Fruit fly (Drosophila melanogaster): Measurements from ENCODE around the gene oc.

The oc gene

DNA sequence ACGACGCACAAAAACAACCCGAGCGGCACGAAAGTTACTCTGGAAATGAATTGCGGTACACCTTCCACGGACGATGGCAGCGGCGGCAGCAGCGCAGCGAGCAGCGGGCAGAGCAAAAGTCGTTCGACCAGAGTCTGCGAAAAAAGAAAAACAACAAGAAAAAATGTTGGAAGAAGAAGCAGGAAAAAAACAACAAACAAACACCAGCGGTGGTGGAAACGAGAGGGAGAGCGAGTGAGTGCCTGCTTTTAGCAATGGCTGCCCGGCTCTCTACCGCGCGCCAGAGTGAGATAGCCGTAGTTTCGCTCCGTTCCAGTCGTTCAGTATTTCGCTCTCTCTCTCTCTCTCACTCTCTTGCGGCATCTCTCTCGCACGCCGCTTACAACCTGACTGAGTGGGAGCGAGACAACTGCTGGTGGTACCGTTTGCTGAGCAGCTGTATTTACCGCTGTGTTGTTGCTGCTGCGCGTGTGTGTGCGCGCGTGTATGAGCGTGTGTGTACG is at the start of gene oc (continued):
- TF ChIP-seq Pdp1 (GFP tag; optimal IDR thresholded peaks at IDR 0.05) (no peak), CG8944 (GFP tag; optimal IDR thresholded peaks at IDR 0.05) (no peak), Dp (GFP tag; optimal IDR thresholded peaks at IDR 0.05) (no peak), CG34224 (GFP tag; IDR thresholded peaks at IDR 0.05; ENCODE audit: partially characterized antibody) (peak; percentile 10; the same call in 1 of the 3 replicates), CG18476 (GFP tag; optimal IDR thresholded peaks at IDR 0.05) (no peak), ssp (GFP tag; IDR thresholded peaks at IDR 0.05) (no peak), CG12942 (GFP tag; optimal IDR thresholded peaks at IDR 0.05) (no peak), pan (optimal IDR thresholded peaks at IDR 0.05) (no peak), pan (GFP tag; optimal IDR thresholded peaks at IDR 0.05 in 1 of 2, IDR thresholded peaks at IDR 0.05 in 1 of 2) (no peak), vvl (GFP tag; IDR thresholded peaks at IDR 0.05) (no peak), Dref (GFP tag; IDR thresholded peaks at IDR 0.05) (no peak), CG10565 (GFP tag; optimal IDR thresholded peaks at IDR 0.05) (no peak), CG10209 (GFP tag; optimal IDR thresholded peaks at IDR 0.05) (no peak), CG4854 (GFP tag; optimal IDR thresholded peaks at IDR 0.05) (no peak), Hmr (GFP tag; optimal IDR thresholded peaks at IDR 0.05) (peak; percentile 2), stc (GFP tag; IDR thresholded peaks at IDR 0.05) (no peak), dm (GFP tag; optimal IDR thresholded peaks at IDR 0.05) (no peak), CG33213 (GFP tag; optimal IDR thresholded peaks at IDR 0.05) (no peak), corto (GFP tag; optimal IDR thresholded peaks at IDR 0.05) (no peak), CG3163 (GFP tag; optimal IDR thresholded peaks at IDR 0.05) (peak; percentile 19), CG14965 (GFP tag; optimal IDR thresholded peaks at IDR 0.05; ENCODE audit: borderline replicate concordance) (no peak), Gsc (GFP tag; IDR thresholded peaks at IDR 0.05) (no peak), D19B (GFP tag; optimal IDR thresholded peaks at IDR 0.05) (no peak), emc (GFP tag; optimal IDR thresholded peaks at IDR 0.05) (no peak), Fer1 (GFP tag; optimal IDR thresholded peaks at IDR 0.05) (no peak), Hmx (GFP tag; optimal IDR thresholded peaks at IDR 0.05) (no peak), Hr78 (GFP tag; optimal IDR thresholded peaks at IDR 0.05) (no peak), stwl (tag; optimal IDR thresholded peaks at IDR 0.05) (no peak), dpn (GFP tag; optimal IDR thresholded peaks at IDR 0.05) (no peak), unc-4 (GFP tag; IDR thresholded peaks at IDR 0.05; ENCODE audit: partially characterized antibody) (no peak), exex (tag; optimal IDR thresholded peaks at IDR 0.05) (no peak), fd64A (GFP tag; optimal IDR thresholded peaks at IDR 0.05) (no peak), caup (GFP tag; optimal IDR thresholded peaks at IDR 0.05; ENCODE audit: severe bottlenecking) (no peak), bcd (GFP tag; optimal IDR thresholded peaks at IDR 0.05) (peak; percentile 29), pfk (GFP tag; optimal IDR thresholded peaks at IDR 0.05) (no peak), CG6175 (GFP tag; IDR thresholded peaks at IDR 0.05) (no peak), CG8924 (tag; optimal IDR thresholded peaks at IDR 0.05) (peak; percentile 68), CG6254 (GFP tag; optimal IDR thresholded peaks at IDR 0.05) (no peak), CG12299 (tag; optimal IDR thresholded peaks at IDR 0.05) (no peak), esg (GFP tag; conservative IDR thresholded peaks at IDR 0.05) (no peak), tx (GFP tag; optimal IDR thresholded peaks at IDR 0.05) (no peak), CG10274 (GFP tag; optimal IDR thresholded peaks at IDR 0.05) (no peak), CG12744 (GFP tag; optimal IDR thresholded peaks at IDR 0.05) (no peak), CG3847 (GFP tag; IDR thresholded peaks at IDR 0.05) (0 out of 2 replicates have a peak, but pooled peaks have one; percentile 25), zfh1 (GFP tag; IDR thresholded peaks at IDR 0.05) (no peak), Neu2 (GFP tag; optimal IDR thresholded peaks at IDR 0.05; ENCODE audit: borderline replicate concordance) (no peak), Scr (GFP tag; IDR thresholded peaks at IDR 0.05; ENCODE audit: partially characterized antibody) (peak; percentile 52; the same call in 1 of the 2 replicates), CG5953 (GFP tag; IDR thresholded peaks at IDR 0.05) (no peak), CG6272 (GFP tag; IDR thresholded peaks at IDR 0.05) (no peak), Lim3 (GFP tag; IDR thresholded peaks at IDR 0.05) (no peak), br (optimal IDR thresholded peaks at IDR 0.05) (no peak)
